Worm (Caenorhabditis elegans): ENCODE results near the gene C54D2.6.
A peak's percentile ranks its signal among the peaks of the same experiment; 100 is the strongest.

The C54D2.6 gene

ce11 chrX:7798248-7799020 is 48.9 kb downstream of the C54D2.6 start, which contains the start of gene adm-4 (continued):
- TF ChIP-seq fos-1 (tag; optimal IDR thresholded peaks at IDR 0.05) = no peak
- peak; percentile 58 for TF ChIP-seq swsn-7 (tag; optimal IDR thresholded peaks at IDR 0.05)
- TF ChIP-seq lir-3 (tag; optimal IDR thresholded peaks at IDR 0.05; ENCODE audit: poor library complexity) = peak; percentile 87
- TF ChIP-seq efl-3 (GFP tag; optimal IDR thresholded peaks at IDR 0.05) = no peak
- TF ChIP-seq ceh-63 (GFP tag; optimal IDR thresholded peaks at IDR 0.05) = no peak
- TF ChIP-seq nhr-90 (tag; optimal IDR thresholded peaks at IDR 0.05; ENCODE audit: poor library complexity) = peak; percentile 67
- peak; percentile 15 for TF ChIP-seq unc-86 (tag; optimal IDR thresholded peaks at IDR 0.05)
- peak; percentile 37 for TF ChIP-seq blmp-1 (tag; optimal IDR thresholded peaks at IDR 0.05)
- peak; percentile 24 to 28 for TF ChIP-seq efl-1 (optimal IDR thresholded peaks at IDR 0.05)
- peak; percentile 43 to 67 for TF ChIP-seq efl-1 (GFP tag; optimal IDR thresholded peaks at IDR 0.05 in 1 of 2)
- no peak for TF ChIP-seq snpc-4 (tag; optimal IDR thresholded peaks at IDR 0.05)
- peak; percentile 74 for TF ChIP-seq nhr-85 (tag)
- TF ChIP-seq hlh-17 (GFP tag; optimal IDR thresholded peaks at IDR 0.05; ENCODE audit: borderline replicate concordance) = no peak
- peak; percentile 61 for TF ChIP-seq lin-14 (GFP tag; optimal IDR thresholded peaks at IDR 0.05)
- TF ChIP-seq nhr-11 (tag; optimal IDR thresholded peaks at IDR 0.05) = no peak
- no peak for TF ChIP-seq hpl-2 (GFP tag; optimal IDR thresholded peaks at IDR 0.05)
- no peak for TF ChIP-seq ztf-4 (tag; optimal IDR thresholded peaks at IDR 0.05)
- TF ChIP-seq jun-1 (tag; optimal IDR thresholded peaks at IDR 0.05) = no peak
- TF ChIP-seq nhr-237 (tag; optimal IDR thresholded peaks at IDR 0.05) = no peak
- TF ChIP-seq nhr-71 (tag; optimal IDR thresholded peaks at IDR 0.05) = peak; percentile 74
- no peak for TF ChIP-seq egl-27 (tag; optimal IDR thresholded peaks at IDR 0.05)
- TF ChIP-seq elt-3 (tag; optimal IDR thresholded peaks at IDR 0.05) = no peak
- TF ChIP-seq ama-1 (optimal IDR thresholded peaks at IDR 0.05) = no peak
- peak; percentile 62 for TF ChIP-seq nhr-20 (tag; optimal IDR thresholded peaks at IDR 0.05)
- TF ChIP-seq egl-13 (tag; optimal IDR thresholded peaks at IDR 0.05) = peak; percentile 54
- peak; percentile 72 for TF ChIP-seq nhr-47 (tag; optimal IDR thresholded peaks at IDR 0.05)
- peak in 1 of 2 experiments; percentile 67 for TF ChIP-seq ztf-11 (tag; optimal IDR thresholded peaks at IDR 0.05)
- no peak for TF ChIP-seq zip-4 (GFP tag; optimal IDR thresholded peaks at IDR 0.05)
- TF ChIP-seq pax-3 (tag; optimal IDR thresholded peaks at IDR 0.05) = peak; percentile 59
- peak; percentile 45 for TF ChIP-seq nhr-19 (GFP tag; conservative IDR thresholded peaks at IDR 0.05)
- TF ChIP-seq fkh-8 (tag; optimal IDR thresholded peaks at IDR 0.05) = peak; percentile 63
- TF ChIP-seq C04F5.9 (tag; optimal IDR thresholded peaks at IDR 0.05) = no peak
- no peak for TF ChIP-seq skn-1 (tag; optimal IDR thresholded peaks at IDR 0.05)
